Fruit fly (Drosophila melanogaster) whole organism, embryonic: Measurements from ENCODE around the gene CG33110.

Experiments
- Antp ChIP-seq: fragments of 200-800 bp; sonication (Bioruptor generic); optimal IDR thresholded peaks from 3 replicates; lab custom pipeline; 2016; ENCODE audit warnings: missing biosample characterization, missing genetic modification characterization
- Blimp-1 ChIP-seq: fragments of 200-800 bp; sonication (Bioruptor generic); optimal IDR thresholded peaks from 3 replicates; lab custom pipeline; 2018; ENCODE audit warnings: missing biosample characterization, missing genetic modification characterization, mild to moderate bottlenecking, moderate library complexity, missing genetic modification reagents
- CG10147 ChIP-seq: fragments of 200-800 bp; sonication (Bioruptor generic); optimal IDR thresholded peaks from 2 replicates; lab custom pipeline; 2019; ENCODE audit warnings: missing biosample characterization, mild to moderate bottlenecking, missing genetic modification characterization, moderate library complexity
- CG11696 ChIP-seq: fragments of 200-800 bp; sonication (Bioruptor generic); IDR thresholded peaks from 2 replicates; pipeline ENCODE4 v1.3.6; 2022; ENCODE audit warnings: missing biosample characterization, missing genetic modification characterization
- CG12104 ChIP-seq: fragments of 200-800 bp; sonication (Bioruptor generic); optimal IDR thresholded peaks from 3 replicates; lab custom pipeline; 2016; ENCODE audit warnings: missing biosample characterization, missing genetic modification characterization
- CG17328 ChIP-seq: fragments of 200-800 bp; sonication (Bioruptor generic); IDR thresholded peaks from 2 replicates; pipeline ENCODE4 v1.3.6; 2022; ENCODE audit warnings: missing biosample characterization, missing genetic modification characterization
- CG17361 ChIP-seq: fragments of 200-800 bp; sonication (Bioruptor generic); IDR thresholded peaks from 3 replicates; pipeline ENCODE4 v1.3.6; 2022; ENCODE audit warnings: missing biosample characterization, missing genetic modification characterization
- CG17829 ChIP-seq: fragments of 200-800 bp; optimal IDR thresholded peaks from 2 replicates; lab custom pipeline; 2019; ENCODE audit warnings: missing biosample characterization, mild to moderate bottlenecking, missing genetic modification characterization, moderate library complexity
- CG1792 ChIP-seq: fragments of 200-800 bp; sonication (Bioruptor generic); optimal IDR thresholded peaks from 2 replicates; lab custom pipeline; 2016; ENCODE audit warnings: missing biosample characterization, missing genetic modification characterization
- CG2120 ChIP-seq: fragments of 200-800 bp; sonication (Bioruptor generic); optimal IDR thresholded peaks from 3 replicates; lab custom pipeline; 2016; ENCODE audit warnings: missing biosample characterization, missing genetic modification characterization
- CG30020 ChIP-seq: fragments of 200-800 bp; optimal IDR thresholded peaks from 2 replicates; lab custom pipeline; 2019; ENCODE audit warnings: missing biosample characterization, mild to moderate bottlenecking, missing genetic modification characterization, moderate library complexity
- CG31365 ChIP-seq: fragments of 200-800 bp; sonication (Bioruptor generic); optimal IDR thresholded peaks from 2 replicates; lab custom pipeline; 2018; ENCODE audit warnings: missing biosample characterization, mild to moderate bottlenecking, missing genetic modification characterization
- CG34422 ChIP-seq: fragments of 200-800 bp; sonication (Bioruptor generic); IDR thresholded peaks from 3 replicates; pipeline ENCODE4 v1.3.6; 2022; ENCODE audit warnings: missing biosample characterization, missing genetic modification characterization
- CG6689 ChIP-seq: fragments of 200-800 bp; sonication (Bioruptor generic); IDR thresholded peaks from 2 replicates; pipeline ENCODE4 v1.3.6; 2022; ENCODE audit warnings: missing biosample characterization, missing genetic modification characterization
- CG6854 ChIP-seq: fragments of 200-800 bp; sonication (Bioruptor generic); optimal IDR thresholded peaks from 3 replicates; lab custom pipeline; 2017; ENCODE audit warnings: missing biosample characterization, mild to moderate bottlenecking, missing genetic modification characterization
- CG7786 ChIP-seq: fragments of 200-800 bp; sonication (Bioruptor generic); optimal IDR thresholded peaks from 2 replicates; lab custom pipeline; 2016; ENCODE audit warnings: missing biosample characterization, missing genetic modification characterization
- CG7987 ChIP-seq: fragments of 200-800 bp; sonication (Bioruptor generic); optimal IDR thresholded peaks from 2 replicates; lab custom pipeline; 2018; ENCODE audit warnings: missing biosample characterization, mild to moderate bottlenecking, missing genetic modification characterization, moderate library complexity
- CG9437 ChIP-seq: fragments of 200-800 bp; sonication (Bioruptor generic); optimal IDR thresholded peaks from 2 replicates; lab custom pipeline; 2018; ENCODE audit warnings: missing biosample characterization, mild to moderate bottlenecking, missing genetic modification characterization
- CoRest ChIP-seq: fragments of 200-800 bp; sonication (Bioruptor generic); optimal IDR thresholded peaks from 3 replicates; lab custom pipeline; 2018; ENCODE audit warnings: missing biosample characterization, mild to moderate bottlenecking, missing genetic modification characterization, moderate library complexity
- Ets65A ChIP-seq: fragments of 200-800 bp; sonication (Bioruptor generic); peaks from one replicate; lab custom pipeline; 2016; ENCODE audit warnings: missing biosample characterization, missing genetic modification characterization
- H2.0 ChIP-seq: fragments of 200-800 bp; sonication (Bioruptor generic); IDR thresholded peaks from 2 replicates; pipeline ENCODE4 v1.3.6; 2022; ENCODE audit warnings: missing biosample characterization, missing genetic modification characterization
- Hey ChIP-seq: fragments of 200-800 bp; sonication (Bioruptor generic); optimal IDR thresholded peaks from 3 replicates; lab custom pipeline; 2018; ENCODE audit warnings: missing biosample characterization, mild to moderate bottlenecking, missing genetic modification characterization
- Hr51 ChIP-seq, 2 experiments: fragments of 200-800 bp; sonication (Bioruptor generic); optimal IDR thresholded peaks; 2 replicates in 1 of 2; 3 replicates in 1 of 2; lab custom pipeline; 2016 to 2018; ENCODE audit warnings: missing biosample characterization in 2 of 2, missing genetic modification characterization in 2 of 2, mild to moderate bottlenecking in 1 of 2, moderate library complexity in 1 of 2
- MTF-1 ChIP-seq: fragments of 200-800 bp; sonication (Bioruptor generic); optimal IDR thresholded peaks from 2 replicates; lab custom pipeline; 2018; ENCODE audit warnings: missing biosample characterization, mild to moderate bottlenecking, missing genetic modification characterization, borderline replicate concordance
- Med ChIP-seq: fragments of 200-800 bp; sonication (Bioruptor generic); peaks from one replicate; lab custom pipeline; 2016; ENCODE audit warnings: missing biosample characterization, missing genetic modification characterization, mild to moderate bottlenecking, inconsistent platforms, moderate library complexity
- Meics ChIP-seq: fragments of 200-800 bp; sonication (Bioruptor generic); optimal IDR thresholded peaks from 2 replicates; lab custom pipeline; 2017; ENCODE audit warnings: missing biosample characterization, mild to moderate bottlenecking, missing genetic modification characterization
- Mrtf ChIP-seq: fragments of 200-800 bp; sonication (Bioruptor generic); IDR thresholded peaks from 3 replicates; pipeline ENCODE4 v1.3.6; 2022; ENCODE audit warnings: missing biosample characterization, missing genetic modification characterization
- Pdp1 ChIP-seq, 2 experiments: fragments of 200-800 bp; sonication (Bioruptor generic); optimal IDR thresholded peaks; 3 replicates each; lab custom pipeline; 2016; ENCODE audit warnings: missing biosample characterization in 2 of 2, missing genetic modification characterization in 2 of 2, mild to moderate bottlenecking in 1 of 2, moderate library complexity in 1 of 2
- Ptx1 ChIP-seq: fragments of 200-800 bp; sonication (Bioruptor generic); IDR thresholded peaks from 2 replicates; pipeline ENCODE4 v1.3.6; 2022; ENCODE audit warnings: missing biosample characterization, missing genetic modification characterization
- Xrp1 ChIP-seq: fragments of 200-800 bp; sonication (Bioruptor generic); IDR thresholded peaks from 2 replicates; pipeline ENCODE4 v1.3.6; 2022; ENCODE audit warnings: missing biosample characterization, missing genetic modification characterization
- bsh ChIP-seq, 2 experiments: fragments of 200-800 bp; sonication (Bioruptor generic); optimal IDR thresholded peaks; 2 replicates each; lab custom pipeline; 2017 to 2018; ENCODE audit warnings: mild to moderate bottlenecking in 2 of 2, missing biosample characterization in 2 of 2, missing genetic modification characterization in 2 of 2, moderate library complexity in 1 of 2
- chinmo ChIP-seq: fragments of 200-800 bp; sonication (Bioruptor generic); IDR thresholded peaks from 4 replicates; pipeline ENCODE4 v1.3.6; 2022; ENCODE audit warnings: missing biosample characterization, missing genetic modification characterization; ENCODE audit not compliant: partially characterized antibody
- crp ChIP-seq, 2 experiments: fragments of 200-800 bp; sonication (Bioruptor generic); optimal IDR thresholded peaks; 2 replicates in 1 of 2; 3 replicates in 1 of 2; lab custom pipeline; 2017; ENCODE audit warnings: missing biosample characterization in 2 of 2, missing genetic modification characterization in 2 of 2, mild to moderate bottlenecking in 1 of 2, moderate library complexity in 1 of 2
- disco-r ChIP-seq: fragments of 200-800 bp; sonication (Bioruptor generic); optimal IDR thresholded peaks from 2 replicates; lab custom pipeline; 2016; ENCODE audit warnings: missing biosample characterization, missing genetic modification characterization
- dm ChIP-seq: fragments of 200-800 bp; sonication (Bioruptor generic); optimal IDR thresholded peaks from 3 replicates; lab custom pipeline; 2016; ENCODE audit warnings: missing biosample characterization, missing genetic modification characterization
- dmrt99B ChIP-seq: fragments of 200-800 bp; sonication (Bioruptor generic); optimal IDR thresholded peaks from 2 replicates; lab custom pipeline; 2018; ENCODE audit warnings: missing biosample characterization, mild to moderate bottlenecking, missing genetic modification characterization, moderate library complexity
- eve ChIP-seq, 2 experiments: fragments of >200 bp; optimal IDR thresholded peaks; 2 replicates each; lab custom pipeline; 2017; ENCODE audit warnings: missing biosample characterization in 2 of 2, missing genetic modification characterization in 2 of 2
- exex ChIP-seq: fragments of 200-800 bp; sonication (Bioruptor generic); optimal IDR thresholded peaks from 4 replicates; lab custom pipeline; 2018; ENCODE audit warnings: missing biosample characterization, mild to moderate bottlenecking, missing genetic modification characterization, moderate library complexity
- fd3F ChIP-seq: fragments of 200-800 bp; sonication (Bioruptor generic); optimal IDR thresholded peaks from 2 replicates; lab custom pipeline; 2018; ENCODE audit warnings: missing biosample characterization, mild to moderate bottlenecking, missing genetic modification characterization, moderate library complexity
- kay ChIP-seq: fragments of 200-800 bp; sonication (Bioruptor generic); optimal IDR thresholded peaks from 2 replicates; lab custom pipeline; 2016; ENCODE audit warnings: missing biosample characterization, missing genetic modification characterization
- lola ChIP-seq, 3 experiments: fragments of >200 bp in 2 of 3; fragments of 200-800 bp in 1 of 3; sonication (Bioruptor generic) in 1 of 3; optimal IDR thresholded peaks; 2 replicates each; lab custom pipeline; 2017 to 2019; ENCODE audit warnings: missing biosample characterization in 3 of 3, missing genetic modification characterization in 3 of 3, mild to moderate bottlenecking in 1 of 3, moderate library complexity in 1 of 3
- prd ChIP-seq, 3 experiments: fragments of >200 bp in 2 of 3; fragments of 200-800 bp in 1 of 3; sonication (Bioruptor generic) in 1 of 3; optimal IDR thresholded peaks in 2 of 3; IDR thresholded peaks in 1 of 3; 2 replicates in 2 of 3; 3 replicates in 1 of 3; pipeline versions ENCODE4 v1.3.6 to Lab custom; 2017 to 2022; ENCODE audit warnings: missing biosample characterization in 1 of 3, missing genetic modification characterization in 1 of 3
- sens ChIP-seq: fragments of 200-800 bp; sonication (Bioruptor generic); peaks from one replicate; lab custom pipeline; 2016; ENCODE audit warnings: missing biosample characterization, missing genetic modification characterization
- sisA ChIP-seq: fragments of 200-800 bp; sonication (Bioruptor generic); IDR thresholded peaks from 2 replicates; pipeline ENCODE4 v1.3.6; 2022; ENCODE audit warnings: missing biosample characterization, missing genetic modification characterization
- sob ChIP-seq: fragments of 200-800 bp; sonication (Bioruptor generic); IDR thresholded peaks from 2 replicates; pipeline ENCODE4 v1.3.6; 2022; ENCODE audit warnings: missing biosample characterization, missing genetic modification characterization
- tin ChIP-seq: fragments of 200-800 bp; sonication (Bioruptor generic); optimal IDR thresholded peaks from 3 replicates; lab custom pipeline; 2016; ENCODE audit warnings: missing biosample characterization, missing genetic modification characterization

CG33110 gene

DNA sequence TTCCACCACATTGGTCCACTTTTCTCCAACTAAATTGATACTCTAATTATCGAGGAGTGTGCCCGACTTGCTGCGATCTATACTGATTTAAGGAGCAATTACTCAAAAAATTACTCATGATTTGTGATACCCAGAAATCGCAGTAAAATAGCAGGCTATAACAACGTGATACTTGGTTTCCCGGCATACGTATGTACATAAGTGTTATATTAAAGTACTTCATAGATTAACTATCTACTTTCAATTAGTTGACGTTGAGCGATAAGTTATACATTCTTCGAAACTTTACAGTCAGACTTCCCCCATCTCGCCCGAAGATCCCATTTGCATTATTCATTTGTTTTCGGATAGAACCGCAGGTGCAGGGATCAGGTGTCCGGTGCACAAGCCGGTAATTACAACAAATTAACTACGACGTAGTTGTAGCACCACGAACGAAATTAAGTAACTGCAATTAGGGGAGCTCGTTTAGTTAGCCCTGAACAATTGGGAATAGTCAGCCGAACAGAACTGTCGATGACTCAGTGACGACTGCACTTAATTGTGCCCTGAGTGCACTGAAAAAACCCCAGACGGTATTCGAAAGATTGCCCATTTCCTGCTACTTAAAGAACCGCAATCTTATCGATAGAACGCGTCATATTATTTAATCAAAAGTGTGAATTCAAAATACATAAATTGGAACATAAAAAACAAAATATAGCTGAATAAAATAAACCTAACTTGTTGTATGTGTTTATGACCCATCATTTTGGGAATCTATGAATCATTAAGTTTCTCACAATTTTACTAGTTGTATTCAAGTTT is 44.2 kb upstream of the CG33110 start:
- TF ChIP-seq CG17328 (peak; percentile 5; the same call in 1 of the 2 replicates), CoRest (tag; lab: Kevin White, UChicago) (peak; percentile 27), sens (GFP tag; lab: Kevin White, UChicago) (peak; percentile 64), CG12104 (GFP tag; lab: Kevin White, UChicago) (no peak), Blimp-1 (no peak), Pdp1 (GFP tag; optimal IDR thresholded peaks at IDR 0.05; lab: Kevin White, UChicago) (peak in 1 of 2 experiments; percentile 4), CG7987 (peak; percentile 45), CG17361 (GFP tag; lab: Robert Waterston, UW) (peak; percentile 60; the same call in 1 of the 3 replicates), CG30020 (tag; lab: Kevin White, UChicago) (no peak), CG6854 (GFP tag; lab: Kevin White, UChicago) (peak; percentile 11), eve (GFP tag; optimal IDR thresholded peaks at IDR 0.05; lab: Kevin White, UChicago) (peak in 1 of 2 experiments; percentile 69), chinmo (0 out of 4 replicates have a peak, but pooled peaks have one; percentile 15), CG10147 (GFP tag; lab: Kevin White, UChicago) (no peak), fd3F (GFP tag; lab: Kevin White, UChicago) (no peak), CG9437 (GFP tag; lab: Kevin White, UChicago) (peak; percentile 36), sisA (GFP tag; lab: Robert Waterston, UW) (peak; percentile 16; the same call in 1 of the 2 replicates), CG34422 (GFP tag; lab: Robert Waterston, UW) (0 out of 3 replicates have a peak, but pooled peaks have one; percentile 7), MTF-1 (no peak), Meics (GFP tag; lab: Kevin White, UChicago) (peak; percentile 0), dm (GFP tag; lab: Kevin White, UChicago) (no peak), lola (GFP tag; optimal IDR thresholded peaks at IDR 0.05; lab: Kevin White, UChicago) (peak in 1 of 3 experiments; percentile 36), crp (GFP tag; optimal IDR thresholded peaks at IDR 0.05; lab: Kevin White, UChicago) (no peak), CG11696 (0 out of 2 replicates have a peak, but pooled peaks have one; percentile 22), bsh (GFP tag; optimal IDR thresholded peaks at IDR 0.05; lab: Kevin White, UChicago) (peak in 1 of 2 experiments; percentile 25), dmrt99B (tag; lab: Kevin White, UChicago) (peak; percentile 21), exex (tag; lab: Kevin White, UChicago) (peak; percentile 92), Hey (tag; lab: Kevin White, UChicago) (peak; percentile 56), Med (peak; percentile 20)
- TF ChIP-seq, all 482 proteins: peak for 20

DNA sequence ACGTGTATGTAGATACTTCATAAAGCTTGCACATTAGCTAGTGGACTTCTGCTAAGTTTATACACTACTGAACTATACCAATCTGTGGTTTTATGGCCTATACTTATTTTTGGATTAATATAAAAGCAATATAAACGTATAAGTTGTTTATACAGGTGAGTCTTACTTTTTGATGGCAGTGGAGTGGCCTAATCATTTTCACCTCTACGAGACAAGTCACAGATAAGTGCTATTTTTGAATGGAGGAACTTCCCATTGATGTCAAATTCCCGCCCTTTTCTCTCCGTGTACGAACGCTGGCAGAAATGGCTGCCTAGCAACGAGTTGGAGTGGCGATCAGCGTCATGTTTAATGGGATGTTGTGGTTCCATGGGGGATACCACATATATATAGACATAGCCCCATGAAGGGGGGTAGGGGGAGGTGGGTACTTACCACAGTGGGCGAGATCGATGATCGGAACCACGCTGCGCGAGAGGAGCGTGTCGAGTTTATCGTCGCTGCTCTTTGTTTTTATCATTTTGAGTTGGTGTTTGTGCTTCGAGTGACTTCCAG is 43.6 kb upstream of the CG33110 start:
- TF ChIP-seq CG7786 (GFP tag; lab: Kevin White, UChicago) = no peak
- peak; percentile 32 for TF ChIP-seq CG1792 (GFP tag; lab: Kevin White, UChicago)
- TF ChIP-seq prd (optimal IDR thresholded peaks at IDR 0.05; lab: Kevin White, UChicago) = no peak
- TF ChIP-seq prd (GFP tag; IDR thresholded peaks at IDR 0.05; lab: Robert Waterston, UW) = peak; percentile 34; the same call in 1 of the 3 replicates
- 0 out of 3 replicates have a peak, but pooled peaks have one; percentile 28 for TF ChIP-seq Mrtf (GFP tag; lab: Robert Waterston, UW)
- TF ChIP-seq CG31365 (tag; lab: Kevin White, UChicago) = no peak
- TF ChIP-seq CG6689 (GFP tag; lab: Robert Waterston, UW) = peak; percentile 18; the same call in 1 of the 2 replicates
- TF ChIP-seq H2.0 = peak; percentile 18; the same call in 1 of the 2 replicates
- peak; percentile 28 for TF ChIP-seq exex (tag; lab: Kevin White, UChicago)
- TF ChIP-seq CG17829 (tag; lab: Kevin White, UChicago) = peak; percentile 18
- TF ChIP-seq Ptx1 (GFP tag; lab: Robert Waterston, UW) = peak; percentile 51
- peak; percentile 16 for TF ChIP-seq tin (GFP tag; lab: Kevin White, UChicago)
- peak; percentile 93 for TF ChIP-seq Ets65A (GFP tag; lab: Kevin White, UChicago)
- peak in 1 of 2 experiments; percentile 22 for TF ChIP-seq Hr51 (GFP tag; optimal IDR thresholded peaks at IDR 0.05; lab: Kevin White, UChicago)
- peak; percentile 19 for TF ChIP-seq kay (GFP tag; lab: Kevin White, UChicago)
- TF ChIP-seq sob (GFP tag; lab: Robert Waterston, UW) = no peak
- 0 out of 2 replicates have a peak, but pooled peaks have one; percentile 7 for TF ChIP-seq Xrp1 (GFP tag; lab: Robert Waterston, UW)
- no peak for TF ChIP-seq disco-r
- TF ChIP-seq Antp (GFP tag; lab: Kevin White, UChicago) = peak; percentile 19
- TF ChIP-seq CG2120 (GFP tag; lab: Kevin White, UChicago) = peak; percentile 42
